Worm (Caenorhabditis elegans): Measurements from ENCODE around the gene tbc-12.

Gene tbc-12

ce11 chrX:2532357-2532756, at the start of gene tbc-12:
Gene tbc-12, minus strand, starts transcription at chrX:2532457.
- TF ChIP-seq unc-120 (tag; optimal IDR thresholded peaks at IDR 0.05; ENCODE audit: poor library complexity, severe bottlenecking) (no peak), lin-32 (GFP tag; optimal IDR thresholded peaks at IDR 0.05) (no peak), ces-1 (GFP tag; optimal IDR thresholded peaks at IDR 0.05) (peak; percentile 30), lin-13 (tag; optimal IDR thresholded peaks at IDR 0.05) (no peak)

ce11 chrX:2580524-2580981, 48.3 kb upstream of the tbc-12 start, which contains the start of gene H01M10.1:
Gene H01M10.1, minus strand, starts transcription at chrX:2580574.
- TF ChIP-seq sem-2 (GFP tag; optimal IDR thresholded peaks at IDR 0.05) (no peak), elt-1 (tag; optimal IDR thresholded peaks at IDR 0.05; ENCODE audit: borderline replicate concordance, insufficient read depth) (no peak)

ce11 chrX:2577442-2577841, 45.2 kb upstream of the tbc-12 start, which contains the start of gene ttr-42:
Gene ttr-42, plus strand, starts transcription at chrX:2577742.
- no peak for TF ChIP-seq ztf-11 (tag; optimal IDR thresholded peaks at IDR 0.05)
- TF ChIP-seq ces-1 (GFP tag; optimal IDR thresholded peaks at IDR 0.05), result no peak
- no peak for TF ChIP-seq sem-2 (GFP tag; optimal IDR thresholded peaks at IDR 0.05)
- TF ChIP-seq unc-39 (tag; optimal IDR thresholded peaks at IDR 0.05), result no peak
- no peak for TF ChIP-seq lsy-2 (tag; optimal IDR thresholded peaks at IDR 0.05)
- no peak for TF ChIP-seq lin-32 (GFP tag; optimal IDR thresholded peaks at IDR 0.05)
- TF ChIP-seq snpc-4 (tag; optimal IDR thresholded peaks at IDR 0.05), result no peak
- no peak for TF ChIP-seq ham-2 (GFP tag; optimal IDR thresholded peaks at IDR 0.05)
- TF ChIP-seq cnd-1 (tag; optimal IDR thresholded peaks at IDR 0.05), result no peak
- no peak for TF ChIP-seq flh-1 (GFP tag; optimal IDR thresholded peaks at IDR 0.05)
- no peak for TF ChIP-seq lin-13 (tag; optimal IDR thresholded peaks at IDR 0.05)
- TF ChIP-seq unc-62 (GFP tag; optimal IDR thresholded peaks at IDR 0.05), result no peak
- no peak for TF ChIP-seq ceh-39 (tag; optimal IDR thresholded peaks at IDR 0.05)
- no peak for TF ChIP-seq M03D4.4 (tag; optimal IDR thresholded peaks at IDR 0.05)
- TF ChIP-seq pha-4 (tag; optimal IDR thresholded peaks at IDR 0.05), result no peak
- no peak for TF ChIP-seq drap-1 (GFP tag; optimal IDR thresholded peaks at IDR 0.05)
- no peak for TF ChIP-seq elt-3 (tag; optimal IDR thresholded peaks at IDR 0.05)
- no peak for TF ChIP-seq hlh-1 (tag; optimal IDR thresholded peaks at IDR 0.05)

ce11 chrX:2572646-2573149, 40.4 kb upstream of the tbc-12 start, which contains the start of the genes ccd-5 and F52H2.1:
Gene ccd-5, minus strand, starts transcription at chrX:2572653.
Gene F52H2.1, plus strand, starts transcription at chrX:2573099.
- TF ChIP-seq sem-2 (GFP tag; optimal IDR thresholded peaks at IDR 0.05) (no peak), cnd-1 (tag; optimal IDR thresholded peaks at IDR 0.05) (no peak)

- TF ChIP-seq ceh-43 (GFP tag; optimal IDR thresholded peaks at IDR 0.05), result no peak
- no peak for TF ChIP-seq ceh-83 (GFP tag; optimal IDR thresholded peaks at IDR 0.05)
- no peak for TF ChIP-seq flh-1 (GFP tag; optimal IDR thresholded peaks at IDR 0.05)
- TF ChIP-seq cnd-1 (tag; optimal IDR thresholded peaks at IDR 0.05), result no peak
- TF ChIP-seq elt-1 (tag; optimal IDR thresholded peaks at IDR 0.05; ENCODE audit: borderline replicate concordance, insufficient read depth), result no peak
- TF ChIP-seq sem-2 (GFP tag; optimal IDR thresholded peaks at IDR 0.05), result no peak
- TF ChIP-seq unc-62 (GFP tag; optimal IDR thresholded peaks at IDR 0.05), result no peak
- no peak for TF ChIP-seq pha-4 (tag; optimal IDR thresholded peaks at IDR 0.05)
- no peak for TF ChIP-seq ztf-11 (tag; optimal IDR thresholded peaks at IDR 0.05)
- TF ChIP-seq snpc-4 (tag; optimal IDR thresholded peaks at IDR 0.05), result no peak
- no peak for TF ChIP-seq lsy-2 (tag; optimal IDR thresholded peaks at IDR 0.05)
- no peak for TF ChIP-seq sptf-1 (tag; optimal IDR thresholded peaks at IDR 0.05)
- TF ChIP-seq mab-5 (tag; optimal IDR thresholded peaks at IDR 0.05), result no peak
- no peak for TF ChIP-seq nhr-237 (tag; optimal IDR thresholded peaks at IDR 0.05)
- TF ChIP-seq drap-1 (GFP tag; optimal IDR thresholded peaks at IDR 0.05), result no peak
- TF ChIP-seq lin-13 (tag; optimal IDR thresholded peaks at IDR 0.05), result no peak
- no peak for TF ChIP-seq zip-8 (tag; optimal IDR thresholded peaks at IDR 0.05)
- TF ChIP-seq ceh-39 (tag; optimal IDR thresholded peaks at IDR 0.05), result no peak
These were observed 36.8 kb upstream of the tbc-12 start for ce11 chrX:2569040-2569439.

ce11 chrX:2567761-2568160, 35.5 kb upstream of the tbc-12 start:
- TF ChIP-seq lsy-2 (tag; optimal IDR thresholded peaks at IDR 0.05), result no peak

ce11 chrX:2565308-2565773, 33.1 kb upstream of the tbc-12 start, which contains the start of gene F52H2.15:
Gene F52H2.15, plus strand, starts transcription at chrX:2565358.
- TF ChIP-seq cnd-1 (tag; optimal IDR thresholded peaks at IDR 0.05) (no peak), ceh-83 (GFP tag; optimal IDR thresholded peaks at IDR 0.05) (no peak), elt-3 (tag; optimal IDR thresholded peaks at IDR 0.05) (no peak), zip-8 (tag; optimal IDR thresholded peaks at IDR 0.05) (no peak), nhr-76 (tag; optimal IDR thresholded peaks at IDR 0.05) (no peak), flh-1 (GFP tag; optimal IDR thresholded peaks at IDR 0.05) (no peak)

Measured in whole organism, mixed stage, embryonic.